Fruit fly (Drosophila melanogaster) whole organism, wandering third instar larva: ENCODE results near the gene CG14205.

ENCODE experiments used
- Abd-B ChIP-seq: fragments of >200 bp; optimal IDR thresholded peaks from 2 replicates; lab custom pipeline; 2017; ENCODE audit warnings: missing biosample characterization, missing genetic modification characterization
- CG32264 ChIP-seq: fragments of 200-800 bp; sonication (Bioruptor generic); optimal IDR thresholded peaks from 2 replicates; lab custom pipeline; 2016; ENCODE audit warnings: missing biosample characterization, missing genetic modification characterization
- CG9705 ChIP-seq: fragments of 200-800 bp; sonication (Bioruptor generic); optimal IDR thresholded peaks from 2 replicates; lab custom pipeline; 2018; ENCODE audit warnings: missing biosample characterization, mild to moderate bottlenecking, missing genetic modification characterization
- CrebA ChIP-seq: fragments of 200-800 bp; sonication (Bioruptor generic); optimal IDR thresholded peaks from 2 replicates; lab custom pipeline; 2016; ENCODE audit warnings: missing biosample characterization, mild to moderate bottlenecking, missing genetic modification characterization, borderline replicate concordance
- Dfd ChIP-seq: fragments of >200 bp; optimal IDR thresholded peaks from 2 replicates; lab custom pipeline; 2017; ENCODE audit warnings: missing biosample characterization, missing genetic modification characterization
- Dif ChIP-seq: fragments of 200-275, 200-300 bp; sonication (Bioruptor generic); optimal IDR thresholded peaks from 2 replicates; lab custom pipeline; 2018; ENCODE audit warnings: missing biosample characterization, missing genetic modification characterization; ENCODE audit not compliant: partially characterized antibody
- GATAd ChIP-seq: sonication (Bioruptor generic); optimal IDR thresholded peaks from 2 replicates; lab custom pipeline; 2016; ENCODE audit warnings: missing biosample characterization, missing genetic modification characterization
- HLH106 ChIP-seq: fragments of 200-800 bp; optimal IDR thresholded peaks from 3 replicates; lab custom pipeline; 2019; ENCODE audit warnings: missing biosample characterization, mild to moderate bottlenecking, missing genetic modification characterization, moderate library complexity
- Hnf4 ChIP-seq: fragments of 200-800 bp; sonication (Bioruptor generic); optimal IDR thresholded peaks from 2 replicates; lab custom pipeline; 2016; ENCODE audit warnings: missing biosample characterization, mild to moderate bottlenecking, missing genetic modification characterization
- Hr78 ChIP-seq: fragments of >200 bp; optimal IDR thresholded peaks from 2 replicates; lab custom pipeline; 2017; ENCODE audit warnings: missing biosample characterization, missing genetic modification characterization
- Hr83 ChIP-seq: fragments of 200-300 bp; sonication (Bioruptor generic); optimal IDR thresholded peaks from 2 replicates; lab custom pipeline; 2016; ENCODE audit warnings: missing biosample characterization, mild to moderate bottlenecking, missing genetic modification characterization, moderate library complexity; ENCODE audit not compliant: poor library complexity, severe bottlenecking
- Jra ChIP-seq: sonication (Bioruptor generic); optimal IDR thresholded peaks from 2 replicates; lab custom pipeline; 2016; ENCODE audit warnings: missing biosample characterization, missing genetic modification characterization
- Mio ChIP-seq: sonication (Bioruptor generic); optimal IDR thresholded peaks from 2 replicates; lab custom pipeline; 2016; ENCODE audit warnings: missing biosample characterization, missing genetic modification characterization
- Myc ChIP-seq: fragments of >200 bp; optimal IDR thresholded peaks from 2 replicates; lab custom pipeline; 2017
- N ChIP-seq: fragments of >200 bp; optimal IDR thresholded peaks from 2 replicates; lab custom pipeline; 2018; ENCODE audit warnings: missing biosample characterization, missing external identifiers, missing genetic modification characterization
- OdsH ChIP-seq: fragments of 200-800 bp; sonication (Bioruptor generic); optimal IDR thresholded peaks from 2 replicates; lab custom pipeline; 2016; ENCODE audit warnings: missing biosample characterization, mild to moderate bottlenecking, missing genetic modification characterization
- Rel ChIP-seq, 2 experiments: fragments of 200-800 bp; sonication (Bioruptor generic) in 1 of 2; optimal IDR thresholded peaks; 2 replicates in 1 of 2; 3 replicates in 1 of 2; lab custom pipeline; 2016 to 2019; ENCODE audit warnings: mild to moderate bottlenecking in 2 of 2, missing biosample characterization in 2 of 2, missing genetic modification characterization in 2 of 2, moderate library complexity in 1 of 2
- Sp1 ChIP-seq: fragments of 200-800 bp; sonication (Bioruptor generic); optimal IDR thresholded peaks from 3 replicates; lab custom pipeline; 2019; ENCODE audit warnings: missing biosample characterization, mild to moderate bottlenecking, missing genetic modification characterization, moderate library complexity
- Vsx2 ChIP-seq: fragments of 200-300, 225-300 bp; sonication (Bioruptor generic); optimal IDR thresholded peaks from 2 replicates; lab custom pipeline; 2018; ENCODE audit warnings: missing biosample characterization, missing genetic modification characterization; ENCODE audit not compliant: partially characterized antibody
- br ChIP-seq: fragments of 200-800 bp; sonication (Bioruptor generic); optimal IDR thresholded peaks from 2 replicates; lab custom pipeline; 2016; ENCODE audit warnings: missing biosample characterization, missing genetic modification characterization
- brk ChIP-seq: fragments of 200-800 bp; sonication (Bioruptor generic); optimal IDR thresholded peaks from 2 replicates; lab custom pipeline; 2016; ENCODE audit warnings: missing biosample characterization, mild to moderate bottlenecking, missing genetic modification characterization
- dl ChIP-seq, 2 experiments: fragments of 175-275, 200-275 bp in 1 of 2; fragments of 200-275 bp in 1 of 2; sonication (Bioruptor generic); optimal IDR thresholded peaks; lab custom pipeline; 2018; ENCODE audit warnings: mild to moderate bottlenecking in 2 of 2, missing biosample characterization in 2 of 2, missing genetic modification characterization in 2 of 2, moderate library complexity in 2 of 2; ENCODE audit not compliant: partially characterized antibody in 2 of 2, insufficient read depth in 1 of 2
- dmrt93B ChIP-seq: fragments of 200-800 bp; sonication (Bioruptor generic); optimal IDR thresholded peaks from 2 replicates; lab custom pipeline; 2018; ENCODE audit warnings: missing biosample characterization, mild to moderate bottlenecking, missing genetic modification characterization
- dsf ChIP-seq: sonication (Bioruptor generic); optimal IDR thresholded peaks from 2 replicates; lab custom pipeline; 2016; ENCODE audit warnings: missing biosample characterization, missing genetic modification characterization, borderline replicate concordance
- ey ChIP-seq: fragments of 200-800 bp; sonication (Bioruptor generic); optimal IDR thresholded peaks from 2 replicates; lab custom pipeline; 2016; ENCODE audit warnings: missing biosample characterization, missing genetic modification characterization
- foxo ChIP-seq, 2 experiments: fragments of 200-800 bp; sonication (Bioruptor generic); optimal IDR thresholded peaks; 2 replicates in 1 of 2; 3 replicates in 1 of 2; lab custom pipeline; 2016 to 2017; ENCODE audit warnings: missing biosample characterization in 2 of 2, missing genetic modification characterization in 2 of 2
- fru ChIP-seq: fragments of 200-800 bp; sonication (Bioruptor generic); optimal IDR thresholded peaks from 3 replicates; lab custom pipeline; 2016; ENCODE audit warnings: missing biosample characterization, mild to moderate bottlenecking, missing genetic modification characterization
- h ChIP-seq: fragments of 200-800 bp; sonication (Bioruptor generic); optimal IDR thresholded peaks from 3 replicates; lab custom pipeline; 2016; ENCODE audit warnings: missing biosample characterization, mild to moderate bottlenecking, missing genetic modification characterization
- jim ChIP-seq: fragments of 175-275, 200-325 bp; sonication (Bioruptor generic); optimal IDR thresholded peaks from 2 replicates; lab custom pipeline; 2016; ENCODE audit warnings: missing biosample characterization, mild to moderate bottlenecking, missing genetic modification characterization
- lola ChIP-seq: fragments of >200 bp; optimal IDR thresholded peaks from 2 replicates; lab custom pipeline; 2017; ENCODE audit warnings: missing biosample characterization, missing genetic modification characterization
- pan ChIP-seq: fragments of >200 bp; optimal IDR thresholded peaks from 2 replicates; lab custom pipeline; 2017
- psq ChIP-seq: fragments of 200-800 bp; sonication (Bioruptor generic); optimal IDR thresholded peaks from 3 replicates; lab custom pipeline; 2017; ENCODE audit warnings: missing biosample characterization, mild to moderate bottlenecking, missing genetic modification characterization, moderate library complexity
- rgr ChIP-seq: fragments of 200-800 bp; sonication (Bioruptor generic); optimal IDR thresholded peaks from 3 replicates; lab custom pipeline; 2016; ENCODE audit warnings: missing biosample characterization, mild to moderate bottlenecking, missing genetic modification characterization
- sage ChIP-seq: fragments of 200-800 bp; sonication (Bioruptor generic); optimal IDR thresholded peaks from 2 replicates; lab custom pipeline; 2016; ENCODE audit warnings: missing biosample characterization, mild to moderate bottlenecking, missing genetic modification characterization
- sv ChIP-seq: fragments of 200-800 bp; sonication (Bioruptor generic); optimal IDR thresholded peaks from 3 replicates; lab custom pipeline; 2016; ENCODE audit warnings: missing biosample characterization, missing genetic modification characterization
- tai ChIP-seq: sonication (Bioruptor generic); optimal IDR thresholded peaks from 2 replicates; lab custom pipeline; 2016; ENCODE audit warnings: missing biosample characterization, missing genetic modification characterization
- usp ChIP-seq: fragments of >200 bp; optimal IDR thresholded peaks from 2 replicates; lab custom pipeline; 2017; ENCODE audit warnings: missing biosample characterization, missing genetic modification characterization
- woc ChIP-seq: sonication (Bioruptor generic); optimal IDR thresholded peaks from 2 replicates; lab custom pipeline; 2016; ENCODE audit warnings: missing biosample characterization, mild to moderate bottlenecking, missing genetic modification characterization

CG14205 gene

DNA sequence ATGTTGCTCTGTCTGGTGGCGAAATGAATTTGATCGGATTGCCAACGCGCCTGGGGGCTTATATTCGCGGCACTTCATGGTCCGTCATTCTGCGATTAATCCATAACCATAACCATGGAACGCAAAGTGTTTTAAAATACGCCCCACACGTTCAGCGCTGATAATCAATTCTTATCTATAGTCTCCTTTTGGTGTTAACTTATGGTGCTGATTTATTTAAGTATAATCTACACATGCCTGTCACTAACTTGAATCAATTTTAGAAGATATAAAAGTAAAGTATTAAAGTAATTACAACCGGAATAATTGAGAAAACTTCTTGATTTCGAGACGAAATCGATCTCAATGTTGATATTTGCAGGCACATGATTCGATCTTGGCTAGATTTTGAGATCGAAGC is 2.3 kb upstream of the CG14205 start, which contains the start of gene CG14219:
Gene CG14219 (minus strand): TSS at position 101 of the 400 bp plus-strand sequence.
- TF ChIP-seq Abd-B (GFP tag; lab: Kevin White, UChicago) (no peak), Myc (lab: Kevin White, UChicago) (no peak), Sp1 (GFP tag; lab: Kevin White, UChicago) (no peak), psq (no peak)

DNA sequence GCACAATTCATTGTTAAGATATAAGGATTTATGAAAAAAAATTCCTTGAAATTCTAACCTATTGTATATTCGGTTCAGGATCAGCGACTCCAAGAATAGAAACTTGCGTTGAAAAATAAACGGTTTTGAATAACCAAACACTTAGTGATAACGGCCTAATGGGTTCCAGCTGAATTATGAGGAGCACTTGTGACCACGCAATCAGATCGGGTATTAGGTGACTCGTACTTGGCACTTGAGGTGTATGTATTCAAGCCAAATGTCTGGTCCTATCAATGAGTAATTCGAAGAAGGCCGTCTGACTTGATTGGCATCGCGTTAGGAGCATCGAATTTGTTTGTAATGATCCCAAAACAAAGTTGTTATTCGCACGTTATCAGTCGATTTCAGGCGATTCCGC is 1.8 kb upstream of the CG14205 start:
- TF ChIP-seq Sp1 (GFP tag; lab: Kevin White, UChicago) = no peak
- TF ChIP-seq Dif (GFP tag; lab: Kevin White, UChicago) = no peak
- TF ChIP-seq ey (GFP tag; lab: Kevin White, UChicago) = no peak
- no peak for TF ChIP-seq N
- TF ChIP-seq CG9705 (GFP tag; lab: Kevin White, UChicago) = no peak
- no peak for TF ChIP-seq Rel (GFP tag; optimal IDR thresholded peaks at IDR 0.05; lab: Kevin White, UChicago)
- no peak for TF ChIP-seq Rel (tag; optimal IDR thresholded peaks at IDR 0.05; lab: Kevin White, UChicago)
- TF ChIP-seq Hr78 (GFP tag; lab: Kevin White, UChicago) = no peak
- TF ChIP-seq sv = no peak
- TF ChIP-seq fru (GFP tag; lab: Kevin White, UChicago) = no peak
- no peak for TF ChIP-seq brk (GFP tag; lab: Kevin White, UChicago)
- no peak for TF ChIP-seq h (GFP tag; lab: Kevin White, UChicago)
- no peak for TF ChIP-seq woc (GFP tag; lab: Kevin White, UChicago)

DNA sequence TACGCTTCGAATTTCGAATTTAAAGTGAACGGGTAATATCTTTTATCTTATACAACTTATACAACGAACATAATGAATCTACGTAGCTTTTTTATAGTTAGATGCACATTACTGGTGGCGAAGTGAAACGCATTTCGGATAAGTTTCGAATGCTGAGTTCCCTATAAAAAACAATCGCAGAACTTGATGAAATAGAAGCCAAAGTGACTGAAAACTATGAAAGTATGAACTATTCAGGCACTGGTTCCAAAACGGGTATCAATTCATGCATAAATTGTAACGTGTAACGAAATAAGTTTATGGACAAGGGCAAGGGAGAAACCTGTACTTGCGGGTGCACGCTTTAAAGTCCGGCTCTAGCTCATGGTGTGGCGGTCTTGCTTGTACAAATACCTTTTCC is 3.5 kb downstream of the CG14205 start:
- TF ChIP-seq Vsx2 (no peak), Myc (lab: Kevin White, UChicago) (no peak), GATAd (GFP tag; lab: Kevin White, UChicago) (no peak), woc (GFP tag; lab: Kevin White, UChicago) (no peak), Hr78 (GFP tag; lab: Kevin White, UChicago) (no peak), jim (GFP tag; lab: Kevin White, UChicago) (no peak)

DNA sequence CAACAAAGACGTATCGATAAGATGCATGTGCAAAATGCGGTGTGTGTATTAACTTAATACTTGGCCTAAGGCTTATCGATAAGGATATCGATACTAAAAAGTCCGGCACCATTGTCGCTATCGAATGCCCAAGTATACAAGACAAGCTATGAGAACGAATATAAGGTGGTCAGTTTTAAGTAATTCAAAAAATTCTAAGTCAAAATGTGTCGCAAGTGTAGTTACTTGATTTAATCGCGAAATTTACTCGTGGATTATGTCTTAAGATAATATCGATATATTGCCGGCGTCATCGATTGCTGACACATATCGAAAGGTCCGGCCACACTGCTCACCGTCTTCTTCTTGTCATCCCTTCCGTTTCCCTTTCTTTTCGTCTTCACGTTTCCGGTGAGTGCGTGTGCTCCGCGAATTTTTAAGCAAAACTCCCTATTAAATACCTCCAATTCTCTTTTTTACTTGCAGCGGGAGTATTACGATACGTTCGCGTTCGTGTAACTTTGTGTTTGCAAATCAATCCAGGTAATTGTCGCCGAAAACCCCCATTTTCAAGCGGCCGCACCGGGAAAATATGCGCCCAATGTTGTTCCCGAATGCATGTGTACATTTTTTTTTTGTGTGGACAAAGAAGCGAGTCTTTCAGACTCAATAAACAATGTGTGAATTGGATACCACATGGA is 5.4 kb downstream of the CG14205 start, which contains the start of gene RpS10b:
Gene RpS10b (plus strand): TSS at position 348 of the 680 bp plus-strand sequence.
- TF ChIP-seq CG32264 (GFP tag; lab: Kevin White, UChicago) = peak; percentile 40
- TF ChIP-seq GATAd (GFP tag; lab: Kevin White, UChicago) = peak; percentile 3
- TF ChIP-seq fru (GFP tag; lab: Kevin White, UChicago) = peak; percentile 65
- peak; percentile 38 for TF ChIP-seq dsf (GFP tag; lab: Kevin White, UChicago)
- no peak for TF ChIP-seq CrebA (GFP tag; lab: Kevin White, UChicago)
- TF ChIP-seq Mio (GFP tag; lab: Kevin White, UChicago) = peak; percentile 52
- peak in 1 of 2 experiments; percentile 49 for TF ChIP-seq foxo (GFP tag; optimal IDR thresholded peaks at IDR 0.05; lab: Kevin White, UChicago)
- TF ChIP-seq sv = peak; percentile 58
- TF ChIP-seq OdsH (GFP tag; lab: Kevin White, UChicago) = peak; percentile 79
- TF ChIP-seq tai (GFP tag; lab: Kevin White, UChicago) = no peak
- peak; percentile 94 for TF ChIP-seq dmrt93B (GFP tag; lab: Kevin White, UChicago)
- TF ChIP-seq Vsx2 = no peak
- TF ChIP-seq ey (GFP tag; lab: Kevin White, UChicago) = peak; percentile 60
- no peak for TF ChIP-seq jim (GFP tag; lab: Kevin White, UChicago)
- no peak for TF ChIP-seq Hr78 (GFP tag; lab: Kevin White, UChicago)
- no peak for TF ChIP-seq lola (GFP tag; lab: Kevin White, UChicago)
- TF ChIP-seq Myc (lab: Kevin White, UChicago) = peak; percentile 43
- peak; percentile 86 for TF ChIP-seq br (GFP tag; lab: Kevin White, UChicago)
- peak; percentile 92 for TF ChIP-seq CG9705 (GFP tag; lab: Kevin White, UChicago)
- no peak for TF ChIP-seq pan
- peak; percentile 88 for TF ChIP-seq rgr
- no peak for TF ChIP-seq Dif (GFP tag; lab: Kevin White, UChicago)
- no peak for TF ChIP-seq dl (GFP tag; optimal IDR thresholded peaks at IDR 0.05; lab: Kevin White, UChicago; ENCODE audit: insufficient read depth in 1 of 2, partially characterized antibody in 2 of 2)
- peak; percentile 61 for TF ChIP-seq woc (GFP tag; lab: Kevin White, UChicago)
- no peak for TF ChIP-seq usp (GFP tag; lab: Kevin White, UChicago)
- peak; percentile 73 for TF ChIP-seq HLH106 (tag; lab: Kevin White, UChicago)
- peak; percentile 63 for TF ChIP-seq Jra (GFP tag; lab: Kevin White, UChicago)
- TF ChIP-seq Sp1 (GFP tag; lab: Kevin White, UChicago) = peak; percentile 90
- peak; percentile 36 for TF ChIP-seq brk (GFP tag; lab: Kevin White, UChicago)
- no peak for TF ChIP-seq sage (GFP tag; lab: Kevin White, UChicago)
- no peak for TF ChIP-seq N
- TF ChIP-seq h (GFP tag; lab: Kevin White, UChicago) = peak; percentile 86
- peak; percentile 78 for TF ChIP-seq Hr83 (GFP tag; lab: Kevin White, UChicago)
- peak; percentile 70 for TF ChIP-seq Hnf4 (GFP tag; lab: Kevin White, UChicago)
- TF ChIP-seq Dfd = no peak
- TF ChIP-seq psq = peak; percentile 66
- peak; percentile 23 for TF ChIP-seq Rel (GFP tag; optimal IDR thresholded peaks at IDR 0.05; lab: Kevin White, UChicago)
- peak; percentile 65 for TF ChIP-seq Rel (tag; optimal IDR thresholded peaks at IDR 0.05; lab: Kevin White, UChicago)
- TF ChIP-seq Abd-B (GFP tag; lab: Kevin White, UChicago) = no peak
- TF ChIP-seq, all 38 proteins: peak for 24
